Worm (Caenorhabditis elegans): ENCODE measurements around the gene str-135.

ce11 chrV:8302522-8302921, 21.9 kb upstream of the str-135 start, which contains the start of gene sel-9:
- TF ChIP-seq pes-1 (GFP tag; IDR thresholded peaks at IDR 0.05) (no peak), ama-1 (optimal IDR thresholded peaks at IDR 0.05) (no peak), B0310.2 (tag; optimal IDR thresholded peaks at IDR 0.05) (no peak), ets-7 (tag; optimal IDR thresholded peaks at IDR 0.05) (no peak), tbx-37 (GFP tag; conservative IDR thresholded peaks at IDR 0.05) (no peak), ceh-36 (tag; optimal IDR thresholded peaks at IDR 0.05) (no peak)
